Fruit fly (Drosophila melanogaster): ENCODE results near the gene CG5800.

dm6 chrX:17651216-17651997 lies 15.3 kb downstream of the CG5800 start:
- no peak for TF ChIP-seq Sin3A (optimal IDR thresholded peaks at IDR 0.05)
- TF ChIP-seq insv (optimal IDR thresholded peaks at IDR 0.05): no peak
- no peak for TF ChIP-seq psq (optimal IDR thresholded peaks at IDR 0.05)
- no peak for TF ChIP-seq ttk (optimal IDR thresholded peaks at IDR 0.05)
- no peak for TF ChIP-seq h (optimal IDR thresholded peaks at IDR 0.05)
- no peak for TF ChIP-seq Myc (optimal IDR thresholded peaks at IDR 0.05)
